Worm (Caenorhabditis elegans) whole organism, young adult: ENCODE results near the gene nstp-2.
A peak's percentile ranks its signal among the peaks of the same experiment; 100 is the strongest.

ENCODE experiments used
- B0261.1 ChIP-seq: sonication (generic microtip); optimal IDR thresholded peaks from 2 replicates; lab custom pipeline; 2016; ENCODE audit warnings: mild to moderate bottlenecking, missing genetic modification characterization, moderate library complexity, missing compliant biosample characterization
- D2030.7 ChIP-seq: fragments of 200-800 bp; sonication (Bioruptor generic); IDR thresholded peaks from 2 replicates; pipeline ENCODE4 v1.3.6; 2022; ENCODE audit warnings: missing genetic modification reagents, missing genetic modification characterization, missing compliant biosample characterization
- F10E7.11 ChIP-seq: sonication (generic microtip); optimal IDR thresholded peaks from 2 replicates; lab custom pipeline; 2017; ENCODE audit warnings: mild to moderate bottlenecking, missing genetic modification characterization, moderate library complexity, missing compliant biosample characterization
- F22D6.2 ChIP-seq: sonication (generic microtip); optimal IDR thresholded peaks from 2 replicates; lab custom pipeline; 2016; ENCODE audit warnings: mild to moderate bottlenecking, missing genetic modification characterization, missing compliant biosample characterization
- F23B12.7 ChIP-seq: sonication (generic microtip); optimal IDR thresholded peaks from 2 replicates; lab custom pipeline; 2017; ENCODE audit warnings: missing genetic modification characterization, mild to moderate bottlenecking, missing compliant biosample characterization, antibody characterized with exemption, moderate library complexity; ENCODE audit not compliant: insufficient read depth
- F33H1.4 ChIP-seq: fragments of 200-800 bp; sonication (Bioruptor generic); IDR thresholded peaks from 2 replicates; pipeline ENCODE4 v1.3.6; 2022; ENCODE audit warnings: missing genetic modification reagents, missing genetic modification characterization, missing compliant biosample characterization
- F52B5.7 ChIP-seq: sonication (generic microtip); optimal IDR thresholded peaks from 2 replicates; lab custom pipeline; 2016; ENCODE audit warnings: mild to moderate bottlenecking, missing genetic modification characterization, missing compliant biosample characterization
- T26A5.8 ChIP-seq: sonication (generic microtip); optimal IDR thresholded peaks from 2 replicates; lab custom pipeline; 2016; ENCODE audit warnings: missing genetic modification characterization, missing compliant biosample characterization
- Y56A3A.18 ChIP-seq: fragments of 200-800 bp; sonication (Bioruptor generic); IDR thresholded peaks from 2 replicates; pipeline ENCODE4 v1.3.6; 2022; ENCODE audit warnings: missing genetic modification reagents, missing genetic modification characterization, missing compliant biosample characterization
- Y67H2A.10 ChIP-seq: fragments of 200-800 bp; sonication (Bioruptor generic); conservative IDR thresholded peaks from 2 replicates; pipeline ENCODE4 v1.3.6; 2022; ENCODE audit warnings: missing genetic modification reagents, missing genetic modification characterization, missing compliant biosample characterization
- attf-3 ChIP-seq: fragments of 200-800 bp; sonication (Bioruptor generic); conservative IDR thresholded peaks from 2 replicates; pipeline ENCODE4 v1.3.6; 2022; ENCODE audit warnings: missing genetic modification reagents, missing genetic modification characterization, missing compliant biosample characterization
- attf-5 ChIP-seq: fragments of 200-800 bp; sonication (Bioruptor generic); optimal IDR thresholded peaks from 2 replicates; lab custom pipeline; 2018; ENCODE audit warnings: mild to moderate bottlenecking, missing genetic modification characterization, missing compliant biosample characterization
- bed-2 ChIP-seq: fragments of 200-800 bp; sonication (Bioruptor generic); IDR thresholded peaks from 2 replicates; pipeline ENCODE4 v1.3.6; 2022; ENCODE audit warnings: missing genetic modification reagents, missing genetic modification characterization, missing compliant biosample characterization
- cebp-1 ChIP-seq, 2 experiments: fragments of 200-800 bp in 1 of 2; sonication (Bioruptor generic) in 1 of 2; sonication (generic microtip) in 1 of 2; IDR thresholded peaks in 1 of 2; optimal IDR thresholded peaks in 1 of 2; 2 replicates each; pipeline versions ENCODE4 v1.3.6 to Lab custom; 2017 to 2022; ENCODE audit warnings: missing compliant biosample characterization in 2 of 2, missing genetic modification characterization in 2 of 2, mild to moderate bottlenecking in 1 of 2, missing genetic modification reagents in 1 of 2, moderate library complexity in 1 of 2
- ceh-100 ChIP-seq: fragments of 200-800 bp; sonication (Bioruptor generic); IDR thresholded peaks from 2 replicates; pipeline ENCODE4 v1.3.6; 2022; ENCODE audit warnings: missing genetic modification reagents, missing genetic modification characterization, missing compliant biosample characterization
- ceh-27 ChIP-seq: fragments of 200-800 bp; sonication (Bioruptor generic); optimal IDR thresholded peaks from 2 replicates; lab custom pipeline; 2018; ENCODE audit warnings: mild to moderate bottlenecking, missing genetic modification characterization, moderate library complexity, missing compliant biosample characterization
- chd-7 ChIP-seq: sonication (generic microtip); optimal IDR thresholded peaks from 2 replicates; lab custom pipeline; 2016; ENCODE audit warnings: mild to moderate bottlenecking, missing genetic modification characterization, moderate library complexity, missing compliant biosample characterization
- dox-1 ChIP-seq: fragments of 200-800 bp; sonication (Bioruptor generic); IDR thresholded peaks from 2 replicates; pipeline ENCODE4 v1.3.6; 2022; ENCODE audit warnings: missing genetic modification reagents, missing genetic modification characterization, missing compliant biosample characterization
- dpff-1 ChIP-seq: sonication (generic microtip); optimal IDR thresholded peaks from 2 replicates; lab custom pipeline; 2017; ENCODE audit warnings: mild to moderate bottlenecking, missing genetic modification characterization, missing compliant biosample characterization
- egl-18 ChIP-seq: fragments of 200-800 bp; sonication (Bioruptor generic); IDR thresholded peaks from 2 replicates; pipeline ENCODE4 v1.3.6; 2022; ENCODE audit warnings: missing genetic modification reagents, missing genetic modification characterization, missing compliant biosample characterization
- gei-17 ChIP-seq: fragments of 200-800 bp; sonication (Bioruptor generic); optimal IDR thresholded peaks from 2 replicates; lab custom pipeline; 2018; ENCODE audit warnings: mild to moderate bottlenecking, missing genetic modification characterization, missing compliant biosample characterization
- him-1 ChIP-seq: sonication (generic microtip); optimal IDR thresholded peaks from 2 replicates; lab custom pipeline; 2016; ENCODE audit warnings: missing genotype, missing genetic modification reagents, missing genetic modification characterization, missing compliant biosample characterization
- hlh-12 ChIP-seq: sonication (generic microtip); optimal IDR thresholded peaks from 2 replicates; lab custom pipeline; 2016; ENCODE audit warnings: missing genetic modification characterization, missing compliant biosample characterization
- hlh-26 ChIP-seq: fragments of 200-800 bp; sonication (Bioruptor generic); conservative IDR thresholded peaks from 2 replicates; pipeline ENCODE4 v1.3.6; 2022; ENCODE audit warnings: missing genetic modification reagents, missing genetic modification characterization, missing compliant biosample characterization
- hmg-20 ChIP-seq: fragments of 200-800 bp; sonication (Bioruptor generic); IDR thresholded peaks from 2 replicates; pipeline ENCODE4 v1.3.6; 2022; ENCODE audit warnings: missing genetic modification reagents, missing genetic modification characterization, missing compliant biosample characterization
- hrde-1 ChIP-seq: sonication (generic microtip); optimal IDR thresholded peaks from 2 replicates; lab custom pipeline; 2016; ENCODE audit warnings: missing genetic modification characterization, mild to moderate bottlenecking, missing compliant biosample characterization, moderate library complexity, missing genotype, missing genetic modification reagents, borderline replicate concordance
- lag-1 ChIP-seq: fragments of 200-800 bp; sonication (Bioruptor generic); IDR thresholded peaks from 2 replicates; pipeline ENCODE4 v1.3.6; 2022; ENCODE audit warnings: missing genetic modification reagents, missing genetic modification characterization, missing compliant biosample characterization
- let-607 ChIP-seq, 2 experiments: fragments of 200-800 bp in 1 of 2; sonication (Bioruptor generic) in 1 of 2; sonication (generic microtip) in 1 of 2; optimal IDR thresholded peaks; 2 replicates each; lab custom pipeline; 2016 to 2018; ENCODE audit warnings: mild to moderate bottlenecking in 2 of 2, missing compliant biosample characterization in 2 of 2, missing genetic modification characterization in 2 of 2, moderate library complexity in 2 of 2, missing genotype in 1 of 2
- lin-35 ChIP-seq, 3 experiments: fragments of 150-350 bp in 2 of 3; sonication (generic microtip) in 1 of 3; optimal IDR thresholded peaks; 2 replicates each; lab custom pipeline; 2014 to 2018; ENCODE audit warnings: missing biosample characterization in 3 of 3, missing genetic modification characterization in 3 of 3, missing genetic modification reagents in 3 of 3
- lin-40 ChIP-seq: sonication (generic microtip); optimal IDR thresholded peaks from 2 replicates; lab custom pipeline; 2016; ENCODE audit warnings: missing genetic modification characterization, mild to moderate bottlenecking, missing compliant biosample characterization, missing genotype, missing genetic modification reagents
- lsy-27 ChIP-seq: sonication (generic microtip); optimal IDR thresholded peaks from 2 replicates; lab custom pipeline; 2017; ENCODE audit warnings: missing genetic modification characterization, mild to moderate bottlenecking, missing compliant biosample characterization, antibody characterized with exemption, missing genotype, borderline replicate concordance; ENCODE audit not compliant: insufficient read depth
- madf-10 ChIP-seq: sonication (generic microtip); optimal IDR thresholded peaks from 2 replicates; lab custom pipeline; 2016; ENCODE audit warnings: mild to moderate bottlenecking, missing genetic modification characterization, missing compliant biosample characterization
- mel-28 ChIP-seq: sonication (generic microtip); optimal IDR thresholded peaks from 2 replicates; lab custom pipeline; 2016; ENCODE audit warnings: borderline replicate concordance, mild to moderate bottlenecking, missing genetic modification characterization, missing compliant biosample characterization
- nfya-2 ChIP-seq: fragments of 200-800 bp; sonication (Bioruptor generic); IDR thresholded peaks from 2 replicates; pipeline ENCODE4 v1.3.6; 2022; ENCODE audit warnings: missing genetic modification reagents, missing genetic modification characterization, missing compliant biosample characterization
- nhr-80 ChIP-seq: sonication (generic microtip); optimal IDR thresholded peaks from 2 replicates; lab custom pipeline; 2016; ENCODE audit warnings: missing genetic modification characterization, missing compliant biosample characterization
- pha-4 ChIP-seq: fragments of 150-350 bp; sonication (generic microtip); optimal IDR thresholded peaks from 2 replicates; lab custom pipeline; 2014; ENCODE audit warnings: missing biosample characterization, missing genetic modification reagents, missing genetic modification characterization
- rcor-1 ChIP-seq: fragments of 200-800 bp; sonication (Bioruptor generic); IDR thresholded peaks from 2 replicates; pipeline ENCODE4 v1.3.6; 2022; ENCODE audit warnings: missing genetic modification reagents, missing genetic modification characterization, missing compliant biosample characterization
- repo-1 ChIP-seq: sonication (generic microtip); optimal IDR thresholded peaks from 2 replicates; lab custom pipeline; 2017; ENCODE audit warnings: mild to moderate bottlenecking, missing genetic modification characterization, missing compliant biosample characterization
- snpc-1.3 ChIP-seq: sonication (generic microtip); optimal IDR thresholded peaks from 2 replicates; lab custom pipeline; 2017; ENCODE audit warnings: missing genetic modification characterization, mild to moderate bottlenecking, missing compliant biosample characterization, antibody characterized with exemption, moderate library complexity, missing genotype, missing genetic modification reagents; ENCODE audit not compliant: insufficient read depth
- snpc-4 ChIP-seq, 5 experiments: fragments of 150-350 bp in 1 of 5; sonication (generic microtip) in 4 of 5; optimal IDR thresholded peaks; 2 replicates each; lab custom pipeline; 2014 to 2018; ENCODE audit warnings: missing genetic modification characterization in 5 of 5, missing biosample characterization in 3 of 5, antibody characterized with exemption in 2 of 5, mild to moderate bottlenecking in 2 of 5, missing compliant biosample characterization in 2 of 5, missing genotype in 2 of 5, moderate library complexity in 2 of 5, missing genetic modification reagents in 1 of 5
- ztf-25 ChIP-seq: fragments of 200-800 bp; sonication (Bioruptor generic); IDR thresholded peaks from 2 replicates; pipeline ENCODE4 v1.3.6; 2022; ENCODE audit warnings: missing genetic modification reagents, missing genetic modification characterization, missing compliant biosample characterization

Gene nstp-2

DNA sequence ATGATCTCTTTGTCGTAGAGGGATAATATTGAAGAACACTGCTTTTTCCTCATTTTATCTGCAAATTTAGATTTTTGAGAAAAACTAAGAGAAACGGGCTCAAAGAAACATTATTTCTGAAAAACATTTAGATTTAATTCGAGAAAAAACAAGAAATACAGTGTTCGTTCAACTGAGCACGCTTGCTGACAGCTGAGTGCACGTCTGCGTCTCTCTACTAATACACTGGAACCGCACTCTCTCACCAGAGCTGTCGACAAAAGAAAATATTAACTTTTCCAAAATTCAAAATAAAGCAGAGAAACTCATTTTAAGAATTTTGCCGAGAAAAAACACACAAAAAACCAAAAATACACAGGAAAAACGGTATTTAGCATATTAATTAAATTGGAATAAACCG is 7.3 kb upstream of the nstp-2 start, which contains the start of gene drh-1 (continued):
- TF ChIP-seq lin-40 (tag; lab: Kevin White, UChicago), result no peak
- TF ChIP-seq lsy-27 (tag; lab: Kevin White, UChicago), result no peak
- TF ChIP-seq chd-7, result no peak
- no peak for TF ChIP-seq hlh-12 (tag; lab: Kevin White, UChicago)
- TF ChIP-seq nhr-80 (tag; lab: Kevin White, UChicago), result no peak
- TF ChIP-seq dox-1 (GFP tag; lab: Robert Waterston, UW), result no peak
- no peak for TF ChIP-seq B0261.1
- TF ChIP-seq F23B12.7 (tag; lab: Kevin White, UChicago), result peak; percentile 16
- TF ChIP-seq lin-35 (GFP tag; optimal IDR thresholded peaks at IDR 0.05; lab: Kevin White, UChicago), result no peak
- TF ChIP-seq ceh-27, result no peak
- TF ChIP-seq F10E7.11 (tag; lab: Kevin White, UChicago), result no peak
- no peak for TF ChIP-seq Y56A3A.18
- no peak for TF ChIP-seq snpc-1.3 (tag; lab: Kevin White, UChicago)
- no peak for TF ChIP-seq F52B5.7 (tag; lab: Kevin White, UChicago)
- no peak for TF ChIP-seq attf-3
- TF ChIP-seq T26A5.8 (tag; lab: Kevin White, UChicago), result no peak
- no peak for TF ChIP-seq nfya-2 (GFP tag; lab: Robert Waterston, UW)
- peak; percentile 36; the same call in 1 of the 2 replicates for TF ChIP-seq D2030.7 (GFP tag; lab: Robert Waterston, UW)
- no peak for TF ChIP-seq mel-28 (tag; lab: Kevin White, UChicago)
- no peak for TF ChIP-seq lag-1
- no peak for TF ChIP-seq hmg-20 (GFP tag; lab: Robert Waterston, UW)
- TF ChIP-seq snpc-4 (GFP tag; optimal IDR thresholded peaks at IDR 0.05; lab: Kevin White, UChicago), result no peak
- TF ChIP-seq snpc-4 (tag; optimal IDR thresholded peaks at IDR 0.05; lab: Kevin White, UChicago), result peak in 3 of 4 experiments; percentile 67 to 82 (median 74)
- TF ChIP-seq let-607 (tag; optimal IDR thresholded peaks at IDR 0.05; lab: Kevin White, UChicago), result no peak
- TF ChIP-seq F33H1.4 (GFP tag; lab: Robert Waterston, UW), result no peak

DNA sequence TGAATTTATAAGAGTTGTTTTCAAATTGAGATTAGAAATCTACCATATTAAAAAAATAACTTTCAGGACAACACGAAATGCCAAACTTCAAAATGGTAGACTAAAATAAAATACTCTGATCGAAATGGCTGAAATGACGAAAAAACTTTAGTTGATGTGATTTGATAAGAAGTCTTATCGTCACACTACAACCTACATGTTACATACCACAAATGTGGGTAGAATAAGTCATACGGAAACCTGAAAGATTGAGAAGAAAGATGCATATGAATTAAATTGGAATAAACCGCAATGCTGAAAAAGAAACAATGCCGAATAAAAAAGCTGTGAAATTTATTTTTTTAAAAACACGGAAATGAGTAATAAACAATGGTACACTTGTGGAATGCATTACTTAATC is 1.1 kb upstream of the nstp-2 start:
- peak; percentile 6 for TF ChIP-seq nhr-80 (tag; lab: Kevin White, UChicago)
- no peak for TF ChIP-seq gei-17 (GFP tag; lab: Kevin White, UChicago)

DNA sequence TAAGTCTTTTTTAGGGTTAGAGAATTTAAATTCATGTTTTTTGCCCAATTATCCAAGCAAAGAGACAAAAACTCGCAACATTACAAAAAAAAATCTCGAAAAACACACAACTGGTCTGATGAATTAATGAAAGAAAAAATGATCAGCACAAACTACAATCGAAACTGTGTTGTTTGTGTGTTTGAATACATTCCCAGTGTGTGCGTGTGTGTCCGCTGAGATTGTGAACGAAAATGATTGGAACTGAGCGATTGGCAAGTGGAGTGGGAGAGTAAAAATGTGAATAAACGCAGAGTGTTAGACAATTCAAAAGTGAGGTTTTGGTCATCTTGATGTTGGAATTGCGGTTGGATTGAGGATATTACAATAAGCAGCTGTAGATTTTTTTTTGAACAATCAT is 599 bp upstream of the nstp-2 start:
- TF ChIP-seq cebp-1 (GFP tag; IDR thresholded peaks at IDR 0.05; lab: Robert Waterston, UW) (no peak), cebp-1 (tag; optimal IDR thresholded peaks at IDR 0.05; lab: Kevin White, UChicago) (peak; percentile 5), lin-40 (tag; lab: Kevin White, UChicago) (no peak), egl-18 (GFP tag; lab: Robert Waterston, UW) (no peak)

DNA sequence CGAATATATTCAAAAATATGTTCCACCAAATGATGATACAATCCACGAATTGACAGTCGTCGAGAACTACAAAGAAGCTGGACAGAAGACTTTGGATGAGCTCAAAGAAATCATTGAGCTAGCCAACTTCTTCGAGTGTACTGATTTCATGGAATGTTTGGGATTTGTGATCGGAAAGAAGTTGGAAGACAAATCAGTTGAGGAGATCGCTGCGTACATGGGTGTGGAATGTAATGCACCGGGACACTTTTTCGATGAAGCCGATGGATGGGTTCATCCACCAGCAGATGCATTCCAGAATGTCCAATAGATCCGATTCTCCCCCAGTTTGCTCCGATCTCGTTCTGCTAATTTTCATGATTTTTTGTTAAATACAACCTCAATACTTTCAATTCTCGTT is 2.4 kb downstream of the nstp-2 start:
- peak; percentile 8 for TF ChIP-seq chd-7
- TF ChIP-seq ztf-25, result no peak
- peak; percentile 53 for TF ChIP-seq repo-1
- no peak for TF ChIP-seq dpff-1 (tag; lab: Kevin White, UChicago)

DNA sequence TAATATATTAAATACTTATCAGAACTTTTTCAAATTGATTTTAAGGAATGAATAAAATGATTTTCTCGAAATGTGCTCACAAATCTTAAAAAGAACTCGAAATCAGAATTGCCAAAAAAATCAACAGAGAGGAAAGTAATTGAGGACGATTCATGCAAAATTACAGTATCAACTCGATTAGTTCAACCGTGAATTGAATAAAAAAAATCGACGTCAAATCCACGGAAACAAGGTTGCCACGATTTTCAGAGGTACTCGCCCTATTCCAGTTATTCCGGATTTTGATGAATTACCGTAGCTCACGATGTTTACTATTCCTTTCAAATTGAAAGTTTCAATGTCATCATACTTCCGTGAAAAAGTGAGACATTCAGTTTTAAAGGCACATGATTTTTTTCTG is 3.6 kb downstream of the nstp-2 start, which contains the start of gene F15B10.3:
Gene F15B10.3 (plus strand): TSS at position 301 of the 400 bp plus-strand sequence.
- no peak for TF ChIP-seq attf-5 (GFP tag; lab: Kevin White, UChicago)
- TF ChIP-seq pha-4 (tag; lab: Kevin White, UChicago), result no peak
- TF ChIP-seq hlh-26 (GFP tag; lab: Robert Waterston, UW), result no peak
- no peak for TF ChIP-seq let-607 (tag; optimal IDR thresholded peaks at IDR 0.05; lab: Kevin White, UChicago)
- TF ChIP-seq rcor-1 (GFP tag; lab: Robert Waterston, UW), result no peak
- no peak for TF ChIP-seq madf-10 (tag; lab: Kevin White, UChicago)
- no peak for TF ChIP-seq ceh-100 (GFP tag; lab: Robert Waterston, UW)
- no peak for TF ChIP-seq him-1 (tag; lab: Kevin White, UChicago)
- no peak for TF ChIP-seq bed-2
- no peak for TF ChIP-seq Y67H2A.10 (GFP tag; lab: Robert Waterston, UW)
- no peak for TF ChIP-seq F22D6.2 (tag; lab: Kevin White, UChicago)
- TF ChIP-seq hrde-1 (tag; lab: Kevin White, UChicago), result no peak
